Fruit fly (Drosophila melanogaster) whole organism, embryonic: ENCODE measurements around the gene CycE.
A peak's percentile ranks its signal among the peaks of the same experiment; 100 is the strongest.

Source experiments
- BtbVII ChIP-seq: fragments of 200-800 bp; sonication (Bioruptor generic); optimal IDR thresholded peaks from 3 replicates; lab custom pipeline; 2017; ENCODE audit warnings: missing biosample characterization, mild to moderate bottlenecking, missing genetic modification characterization
- CG10274 ChIP-seq: fragments of 200-800 bp; sonication (Bioruptor generic); optimal IDR thresholded peaks from 3 replicates; lab custom pipeline; 2017; ENCODE audit warnings: missing biosample characterization, mild to moderate bottlenecking, missing genetic modification characterization
- CG12769 ChIP-seq: fragments of 200-800 bp; sonication (Bioruptor generic); optimal IDR thresholded peaks from 2 replicates; lab custom pipeline; 2019; ENCODE audit warnings: missing biosample characterization, mild to moderate bottlenecking, missing genetic modification characterization, moderate library complexity
- CG14710 ChIP-seq: fragments of 200-800 bp; sonication (Bioruptor generic); optimal IDR thresholded peaks from 3 replicates; lab custom pipeline; 2019; ENCODE audit warnings: missing biosample characterization, mild to moderate bottlenecking, missing genetic modification characterization, moderate library complexity
- CG15269 ChIP-seq: fragments of 200-800 bp; sonication (Bioruptor generic); optimal IDR thresholded peaks from 2 replicates; lab custom pipeline; 2018; ENCODE audit warnings: missing biosample characterization, mild to moderate bottlenecking, missing genetic modification characterization, moderate library complexity
- CG16779 ChIP-seq: fragments of 200-800 bp; sonication (Bioruptor generic); IDR thresholded peaks from 2 replicates; pipeline ENCODE4 v1.3.6; 2022; ENCODE audit warnings: missing biosample characterization, missing genetic modification characterization
- CG1792 ChIP-seq: fragments of 200-800 bp; sonication (Bioruptor generic); optimal IDR thresholded peaks from 2 replicates; lab custom pipeline; 2016; ENCODE audit warnings: missing biosample characterization, missing genetic modification characterization
- CG2120 ChIP-seq: fragments of 200-800 bp; sonication (Bioruptor generic); optimal IDR thresholded peaks from 3 replicates; lab custom pipeline; 2016; ENCODE audit warnings: missing biosample characterization, missing genetic modification characterization
- CG31365 ChIP-seq: fragments of 200-800 bp; sonication (Bioruptor generic); optimal IDR thresholded peaks from 2 replicates; lab custom pipeline; 2018; ENCODE audit warnings: missing biosample characterization, mild to moderate bottlenecking, missing genetic modification characterization
- CG33557 ChIP-seq: fragments of 200-800 bp; sonication (Bioruptor generic); optimal IDR thresholded peaks from 2 replicates; lab custom pipeline; 2019; ENCODE audit warnings: missing biosample characterization, mild to moderate bottlenecking, missing genetic modification characterization, moderate library complexity
- CG3407 ChIP-seq: fragments of 200-800 bp; sonication (Bioruptor generic); optimal IDR thresholded peaks from 2 replicates; lab custom pipeline; 2018; ENCODE audit warnings: missing biosample characterization, mild to moderate bottlenecking, missing genetic modification characterization
- CG34376 ChIP-seq: fragments of 200-800 bp; sonication (Bioruptor generic); optimal IDR thresholded peaks from 2 replicates; lab custom pipeline; 2018; ENCODE audit warnings: missing biosample characterization, mild to moderate bottlenecking, missing genetic modification characterization
- CG4282 ChIP-seq: fragments of 200-800 bp; sonication (Bioruptor generic); optimal IDR thresholded peaks from 2 replicates; lab custom pipeline; 2016; ENCODE audit warnings: missing biosample characterization, missing genetic modification characterization
- CG4707 ChIP-seq: fragments of 200-800 bp; sonication (Bioruptor generic); optimal IDR thresholded peaks from 2 replicates; lab custom pipeline; 2018; ENCODE audit warnings: missing biosample characterization, mild to moderate bottlenecking, missing genetic modification characterization, moderate library complexity
- CG6175 ChIP-seq: fragments of 200-800 bp; sonication (Bioruptor generic); IDR thresholded peaks from 3 replicates; pipeline ENCODE4 v1.3.6; 2022; ENCODE audit warnings: missing biosample characterization, missing genetic modification characterization
- CG7357 ChIP-seq: fragments of 200-800 bp; sonication (Bioruptor generic); IDR thresholded peaks from 3 replicates; pipeline ENCODE4 v1.3.6; 2022; ENCODE audit warnings: missing biosample characterization, missing genetic modification characterization
- CG7786 ChIP-seq: fragments of 200-800 bp; sonication (Bioruptor generic); optimal IDR thresholded peaks from 2 replicates; lab custom pipeline; 2016; ENCODE audit warnings: missing biosample characterization, missing genetic modification characterization
- CG7839 ChIP-seq: fragments of 200-800 bp; sonication (Bioruptor generic); optimal IDR thresholded peaks from 3 replicates; lab custom pipeline; 2018; ENCODE audit warnings: missing biosample characterization, mild to moderate bottlenecking, missing genetic modification characterization, moderate library complexity
- CG7963 ChIP-seq: fragments of 200-800 bp; sonication (Bioruptor generic); IDR thresholded peaks from 3 replicates; pipeline ENCODE4 v1.3.6; 2022; ENCODE audit warnings: missing biosample characterization, missing genetic modification characterization; ENCODE audit not compliant: partially characterized antibody
- CG8290 ChIP-seq, 3 experiments: fragments of 200-800 bp; sonication (Bioruptor generic); optimal IDR thresholded peaks; 2 replicates each; lab custom pipeline; 2016 to 2019; ENCODE audit warnings: missing biosample characterization in 3 of 3, missing genetic modification characterization in 3 of 3, mild to moderate bottlenecking in 2 of 3, moderate library complexity in 1 of 3
- CG8359 ChIP-seq: fragments of 200-800 bp; sonication (Bioruptor generic); optimal IDR thresholded peaks from 2 replicates; lab custom pipeline; 2017; ENCODE audit warnings: missing biosample characterization, mild to moderate bottlenecking, missing genetic modification characterization, borderline replicate concordance
- CG9727 ChIP-seq: fragments of 200-800 bp; sonication (Bioruptor generic); optimal IDR thresholded peaks from 3 replicates; lab custom pipeline; 2017; ENCODE audit warnings: missing biosample characterization, mild to moderate bottlenecking, missing genetic modification characterization
- CHES-1-like ChIP-seq: fragments of 200-800 bp; sonication (Bioruptor generic); optimal IDR thresholded peaks from 2 replicates; lab custom pipeline; 2016; ENCODE audit warnings: missing biosample characterization, missing genetic modification characterization
- CTCF ChIP-seq: fragments of 200-800 bp; sonication (Bioruptor generic); optimal IDR thresholded peaks from 2 replicates; lab custom pipeline; 2017; ENCODE audit warnings: missing biosample characterization, mild to moderate bottlenecking, missing genetic modification characterization, moderate library complexity
- Chrac-16 ChIP-seq: fragments of 200-800 bp; sonication (Bioruptor generic); optimal IDR thresholded peaks from 3 replicates; lab custom pipeline; 2016; ENCODE audit warnings: missing biosample characterization, missing genetic modification characterization
- D19B ChIP-seq: fragments of 200-800 bp; sonication (Bioruptor generic); optimal IDR thresholded peaks from 2 replicates; lab custom pipeline; 2017; ENCODE audit warnings: missing biosample characterization, mild to moderate bottlenecking, missing genetic modification characterization
- ERR ChIP-seq: fragments of 200-800 bp; sonication (Bioruptor generic); optimal IDR thresholded peaks from 2 replicates; lab custom pipeline; 2016; ENCODE audit warnings: missing biosample characterization, missing genetic modification characterization
- Eip74EF ChIP-seq, 2 experiments: fragments of 200-800 bp in 1 of 2; fragments of >200 bp in 1 of 2; sonication (Bioruptor generic) in 1 of 2; optimal IDR thresholded peaks; 2 replicates each; lab custom pipeline; 2017 to 2019; ENCODE audit warnings: missing biosample characterization in 2 of 2, missing genetic modification characterization in 2 of 2, mild to moderate bottlenecking in 1 of 2, moderate library complexity in 1 of 2
- Hr3 ChIP-seq: fragments of 200-800 bp; sonication (Bioruptor generic); optimal IDR thresholded peaks from 3 replicates; lab custom pipeline; 2016; ENCODE audit warnings: missing biosample characterization, missing genetic modification characterization
- Jarid2 ChIP-seq: fragments of 200-800 bp; sonication (Bioruptor generic); optimal IDR thresholded peaks from 3 replicates; lab custom pipeline; 2017; ENCODE audit warnings: mild to moderate bottlenecking, missing biosample characterization, missing genetic modification reagents, missing genetic modification characterization
- Neu2 ChIP-seq: fragments of 200-800 bp; sonication (Bioruptor generic); optimal IDR thresholded peaks from 3 replicates; lab custom pipeline; 2016; ENCODE audit warnings: missing biosample characterization, missing genetic modification characterization, borderline replicate concordance
- Nf-YB ChIP-seq: fragments of 200-800 bp; sonication (Bioruptor generic); optimal IDR thresholded peaks from 3 replicates; lab custom pipeline; 2019; ENCODE audit warnings: missing biosample characterization, mild to moderate bottlenecking, missing genetic modification characterization, moderate library complexity
- Nf-YC ChIP-seq: fragments of 200-800 bp; optimal IDR thresholded peaks from 3 replicates; lab custom pipeline; 2019; ENCODE audit warnings: missing biosample characterization, mild to moderate bottlenecking, missing genetic modification characterization, moderate library complexity
- Poxn ChIP-seq: fragments of 200-800 bp; sonication (Bioruptor generic); IDR thresholded peaks from 2 replicates; pipeline ENCODE4 v1.3.6; 2022; ENCODE audit warnings: missing biosample characterization, missing genetic modification characterization
- YL-1 ChIP-seq: fragments of 200-800 bp; sonication (Bioruptor generic); optimal IDR thresholded peaks from 3 replicates; lab custom pipeline; 2017; ENCODE audit warnings: missing biosample characterization, mild to moderate bottlenecking, missing genetic modification characterization
- aop ChIP-seq: fragments of 200-800 bp; sonication (Bioruptor generic); IDR thresholded peaks from 2 replicates; pipeline ENCODE4 v1.3.6; 2022; ENCODE audit warnings: missing biosample characterization, missing genetic modification characterization
- bcd ChIP-seq: fragments of 200-800 bp; sonication (Bioruptor generic); optimal IDR thresholded peaks from 2 replicates; lab custom pipeline; 2017; ENCODE audit warnings: missing biosample characterization, mild to moderate bottlenecking, missing genetic modification characterization
- fd102C ChIP-seq: fragments of 200-800 bp; sonication (Bioruptor generic); optimal IDR thresholded peaks from 2 replicates; lab custom pipeline; 2018; ENCODE audit warnings: missing biosample characterization, mild to moderate bottlenecking, missing genetic modification characterization, moderate library complexity
- gcm ChIP-seq: fragments of 200-800 bp; sonication (Bioruptor generic); optimal IDR thresholded peaks from 2 replicates; lab custom pipeline; 2019; ENCODE audit warnings: missing biosample characterization, mild to moderate bottlenecking, missing genetic modification characterization, moderate library complexity
- gcm2 ChIP-seq: fragments of 200-800 bp; sonication (Bioruptor generic); optimal IDR thresholded peaks from 2 replicates; lab custom pipeline; 2016; ENCODE audit warnings: missing biosample characterization, missing genetic modification characterization
- gfzf ChIP-seq: fragments of 200-800 bp; sonication (Bioruptor generic); optimal IDR thresholded peaks from 2 replicates; lab custom pipeline; 2016; ENCODE audit warnings: missing biosample characterization, mild to moderate bottlenecking, missing genetic modification characterization, moderate library complexity
- gsb-n ChIP-seq: fragments of 200-800 bp; sonication (Bioruptor generic); optimal IDR thresholded peaks from 3 replicates; lab custom pipeline; 2018; ENCODE audit warnings: missing biosample characterization, mild to moderate bottlenecking, missing genetic modification characterization
- mirr ChIP-seq: fragments of 200-800 bp; sonication (Bioruptor generic); optimal IDR thresholded peaks from 3 replicates; lab custom pipeline; 2018; ENCODE audit warnings: missing biosample characterization, mild to moderate bottlenecking, missing genetic modification characterization
- prd ChIP-seq, 3 experiments: fragments of >200 bp in 2 of 3; fragments of 200-800 bp in 1 of 3; sonication (Bioruptor generic) in 1 of 3; optimal IDR thresholded peaks in 2 of 3; IDR thresholded peaks in 1 of 3; 2 replicates in 2 of 3; 3 replicates in 1 of 3; pipeline versions ENCODE4 v1.3.6 to Lab custom; 2017 to 2022; ENCODE audit warnings: missing biosample characterization in 1 of 3, missing genetic modification characterization in 1 of 3
- scrt ChIP-seq: fragments of 200-800 bp; sonication (Bioruptor generic); optimal IDR thresholded peaks from 2 replicates; lab custom pipeline; 2018; ENCODE audit warnings: missing biosample characterization, mild to moderate bottlenecking, missing genetic modification characterization, moderate library complexity
- sd ChIP-seq: fragments of 200-800 bp; sonication (Bioruptor generic); optimal IDR thresholded peaks from 3 replicates; lab custom pipeline; 2018; ENCODE audit warnings: missing biosample characterization, mild to moderate bottlenecking, missing genetic modification characterization, moderate library complexity
- stwl ChIP-seq: fragments of 200-800 bp; sonication (Bioruptor generic); optimal IDR thresholded peaks from 3 replicates; lab custom pipeline; 2018; ENCODE audit warnings: missing biosample characterization, mild to moderate bottlenecking, missing genetic modification characterization, moderate library complexity
- tio ChIP-seq: fragments of 200-800 bp; sonication (Bioruptor generic); optimal IDR thresholded peaks from 2 replicates; lab custom pipeline; 2017; ENCODE audit warnings: missing biosample characterization, missing genetic modification characterization, inconsistent platforms
- vvl ChIP-seq: fragments of 200-800 bp; sonication (Bioruptor generic); IDR thresholded peaks from 2 replicates; pipeline ENCODE4 v1.3.6; 2022; ENCODE audit warnings: missing biosample characterization, missing genetic modification characterization
- z ChIP-seq: fragments of 200-800 bp; sonication (Bioruptor generic); IDR thresholded peaks from 3 replicates; pipeline ENCODE4 v1.3.6; 2022; ENCODE audit warnings: missing biosample characterization, missing genetic modification characterization
- zfh1 ChIP-seq: fragments of 200-800 bp; sonication (Bioruptor generic); IDR thresholded peaks from 3 replicates; pipeline ENCODE4 v1.3.6; 2022; ENCODE audit warnings: missing biosample characterization, missing genetic modification characterization

Gene CycE

DNA sequence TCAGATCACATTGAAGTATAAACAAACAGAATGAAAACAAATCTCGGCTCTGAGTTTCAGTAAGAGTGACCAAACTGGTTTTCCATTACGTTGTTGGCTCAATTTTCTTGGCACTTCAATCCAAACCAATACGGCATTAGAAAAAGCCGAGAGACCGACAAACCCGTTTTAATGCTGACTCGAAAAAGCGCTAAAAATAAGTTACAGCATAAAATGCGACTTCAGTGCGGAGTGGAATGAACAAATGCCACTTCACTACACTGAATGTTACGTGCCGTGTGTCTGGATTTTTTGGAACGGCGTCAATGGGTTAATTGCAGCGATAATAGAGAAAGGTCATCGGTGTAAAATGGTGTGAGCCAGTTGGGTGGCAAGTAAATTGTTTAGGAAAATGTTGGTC is 12.7 kb upstream of the CycE start (continued):
- TF ChIP-seq gsb-n (tag; lab: Kevin White, UChicago) (no peak), CG4282 (GFP tag; lab: Kevin White, UChicago) (no peak), CG8359 (GFP tag; lab: Kevin White, UChicago) (no peak), CG12769 (peak; percentile 2), CG7839 (no peak), stwl (peak; percentile 65), CG31365 (tag; lab: Kevin White, UChicago) (no peak), z (peak; percentile 82), prd (optimal IDR thresholded peaks at IDR 0.05; lab: Kevin White, UChicago) (no peak), prd (GFP tag; IDR thresholded peaks at IDR 0.05; lab: Robert Waterston, UW) (0 out of 3 replicates have a peak, but pooled peaks have one; percentile 12), CG15269 (tag; lab: Kevin White, UChicago) (peak; percentile 29), Chrac-16 (GFP tag; lab: Kevin White, UChicago) (no peak), vvl (GFP tag; lab: Robert Waterston, UW) (peak; percentile 44), CTCF (no peak), sd (peak; percentile 7), scrt (GFP tag; lab: Kevin White, UChicago) (no peak), CG8290 (GFP tag; optimal IDR thresholded peaks at IDR 0.05; lab: Kevin White, UChicago) (no peak), CG8290 (tag; optimal IDR thresholded peaks at IDR 0.05; lab: Kevin White, UChicago) (no peak), Nf-YB (no peak), CG2120 (GFP tag; lab: Kevin White, UChicago) (peak; percentile 5), gfzf (GFP tag; lab: Kevin White, UChicago) (peak; percentile 29), ERR (GFP tag; lab: Kevin White, UChicago) (no peak), CG7963 (no peak), D19B (no peak)

DNA sequence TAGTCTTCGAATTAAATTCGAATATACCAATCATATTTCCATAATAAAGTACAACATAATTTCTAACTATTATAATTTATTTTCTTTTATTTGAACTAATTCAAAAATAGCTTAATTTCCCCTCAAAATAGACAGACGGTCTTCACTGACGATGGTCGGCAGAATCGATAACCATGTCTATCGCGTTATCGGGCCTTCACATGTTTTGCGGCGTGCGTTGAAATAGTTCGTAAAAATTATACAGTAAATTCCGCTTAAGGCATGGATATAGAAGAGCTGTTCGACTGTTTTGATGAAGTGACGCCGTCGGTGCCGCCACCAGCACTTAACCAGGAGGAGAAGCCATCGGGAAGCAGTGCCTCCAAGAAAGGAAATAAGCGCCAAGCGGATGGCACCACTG is 4.1 kb upstream of the CycE start, which contains the start of gene Mtr4:
Gene Mtr4 (plus strand): TSS at position 168 of the 400 bp plus-strand sequence.
- no peak for TF ChIP-seq Eip74EF (GFP tag; optimal IDR thresholded peaks at IDR 0.05; lab: Kevin White, UChicago)
- no peak for TF ChIP-seq CG7786 (GFP tag; lab: Kevin White, UChicago)
- TF ChIP-seq CG34376: no peak
- TF ChIP-seq YL-1 (GFP tag; lab: Kevin White, UChicago): peak; percentile 42
- TF ChIP-seq CG1792 (GFP tag; lab: Kevin White, UChicago): no peak
- TF ChIP-seq CHES-1-like (GFP tag; lab: Kevin White, UChicago): no peak
- no peak for TF ChIP-seq Jarid2
- TF ChIP-seq CG3407 (GFP tag; lab: Kevin White, UChicago): no peak
- TF ChIP-seq bcd: no peak
- TF ChIP-seq CG10274 (GFP tag; lab: Kevin White, UChicago): no peak
- no peak for TF ChIP-seq BtbVII (GFP tag; lab: Kevin White, UChicago)
- no peak for TF ChIP-seq aop
- no peak for TF ChIP-seq Hr3 (GFP tag; lab: Kevin White, UChicago)
- no peak for TF ChIP-seq CG7357 (GFP tag; lab: Robert Waterston, UW)
- no peak for TF ChIP-seq CG6175
- TF ChIP-seq CG16779 (GFP tag; lab: Robert Waterston, UW): no peak
- TF ChIP-seq gcm (GFP tag; lab: Kevin White, UChicago): no peak
- no peak for TF ChIP-seq CG4707 (GFP tag; lab: Kevin White, UChicago)
- TF ChIP-seq sd: no peak
- no peak for TF ChIP-seq mirr (GFP tag; lab: Kevin White, UChicago)
- TF ChIP-seq CG15269 (tag; lab: Kevin White, UChicago): no peak
- no peak for TF ChIP-seq tio (GFP tag; lab: Kevin White, UChicago)
- TF ChIP-seq CG14710 (tag; lab: Kevin White, UChicago): peak; percentile 28
- TF ChIP-seq CG33557: no peak
- no peak for TF ChIP-seq Neu2
- no peak for TF ChIP-seq fd102C
- no peak for TF ChIP-seq zfh1 (GFP tag; lab: Robert Waterston, UW)
- no peak for TF ChIP-seq CG9727
- TF ChIP-seq Poxn (GFP tag; lab: Robert Waterston, UW): no peak
- no peak for TF ChIP-seq gcm2 (GFP tag; lab: Kevin White, UChicago)
- peak; percentile 18 for TF ChIP-seq Nf-YC (tag; lab: Kevin White, UChicago)
